2 fruit fly cellular contexts compared by ENCODE assay signal in genomic region chr3R:17827038-17827616, dm6.
TF ChIP-seq lines count a peak whose summit lies in the region.

No protein-coding gene starts in this region.

- no peak for TF ChIP-seq CTCF in whole organism, embryonic (GFP tag; optimal IDR thresholded peaks at IDR 0.05; lab: Kevin White, UChicago)

TF ChIP-seq in whole organism, embryonic, 481 proteins besides CTCF, POLR2A, EP300 and RAD21:
- no peak for TF ChIP-seq Max (GFP tag; optimal IDR thresholded peaks at IDR 0.05; lab: Kevin White, UChicago)
- TF ChIP-seq p53 (GFP tag; optimal IDR thresholded peaks at IDR 0.05; lab: Kevin White, UChicago): no peak
- peak; percentile 10 for TF ChIP-seq sens (GFP tag; lab: Kevin White, UChicago)
- peak; percentile 84; the same call in 2 of the 3 replicates for TF ChIP-seq CG2199 (GFP tag; IDR thresholded peaks at IDR 0.05; lab: Robert Waterston, UW)
- no peak for TF ChIP-seq ttk (GFP tag; IDR thresholded peaks at IDR 0.05; lab: Robert Waterston, UW)
- TF ChIP-seq zf30C (GFP tag; optimal IDR thresholded peaks at IDR 0.05; lab: Kevin White, UChicago): no peak
- no peak for TF ChIP-seq CG14710 (tag; optimal IDR thresholded peaks at IDR 0.05; lab: Kevin White, UChicago)
- no peak for TF ChIP-seq CG34224 (GFP tag; IDR thresholded peaks at IDR 0.05; lab: Robert Waterston, UW; ENCODE audit: partially characterized antibody)
- TF ChIP-seq CG18619 (GFP tag; optimal IDR thresholded peaks at IDR 0.05; lab: Kevin White, UChicago): no peak
- TF ChIP-seq hbn (GFP tag; IDR thresholded peaks at IDR 0.05; lab: Robert Waterston, UW; ENCODE audit: partially characterized antibody): no peak
- TF ChIP-seq Poxn (GFP tag; IDR thresholded peaks at IDR 0.05; lab: Robert Waterston, UW): no peak
- TF ChIP-seq Ets65A (GFP tag; lab: Kevin White, UChicago): peak; percentile 69
- TF ChIP-seq CG2116 (GFP tag; optimal IDR thresholded peaks at IDR 0.05; lab: Kevin White, UChicago): no peak
- no peak for TF ChIP-seq CG12744 (GFP tag; optimal IDR thresholded peaks at IDR 0.05; lab: Kevin White, UChicago)
- no peak for TF ChIP-seq vfl (GFP tag; optimal IDR thresholded peaks at IDR 0.05; lab: Kevin White, UChicago)
- no peak for TF ChIP-seq CG2202 (tag; optimal IDR thresholded peaks at IDR 0.05; lab: Kevin White, UChicago)
- TF ChIP-seq Hr78 (GFP tag; optimal IDR thresholded peaks at IDR 0.05; lab: Kevin White, UChicago): no peak
- no peak for TF ChIP-seq CG10462 (GFP tag; optimal IDR thresholded peaks at IDR 0.05; lab: Kevin White, UChicago)
- TF ChIP-seq sob (GFP tag; IDR thresholded peaks at IDR 0.05; lab: Robert Waterston, UW): no peak
- TF ChIP-seq row (GFP tag; IDR thresholded peaks at IDR 0.05; lab: Robert Waterston, UW): no peak
- TF ChIP-seq onecut (GFP tag; IDR thresholded peaks at IDR 0.05; lab: Robert Waterston, UW): peak; percentile 55; the same call in 1 of the 2 replicates
- no peak for TF ChIP-seq CG15514 (GFP tag; optimal IDR thresholded peaks at IDR 0.05; lab: Kevin White, UChicago)
- peak; percentile 71 for TF ChIP-seq crol (GFP tag; IDR thresholded peaks at IDR 0.05; lab: Robert Waterston, UW)
- TF ChIP-seq CG9215 (GFP tag; IDR thresholded peaks at IDR 0.05; lab: Robert Waterston, UW): peak; percentile 25; the same call in 1 of the 2 replicates
- no peak for TF ChIP-seq kni (GFP tag; optimal IDR thresholded peaks at IDR 0.05; lab: Kevin White, UChicago)
- TF ChIP-seq CG12942 (GFP tag; optimal IDR thresholded peaks at IDR 0.05; lab: Kevin White, UChicago): no peak
- no peak for TF ChIP-seq CG14860 (GFP tag; IDR thresholded peaks at IDR 0.05; lab: Robert Waterston, UW; ENCODE audit: partially characterized antibody)
- TF ChIP-seq CG6791 (GFP tag; IDR thresholded peaks at IDR 0.05; lab: Robert Waterston, UW; ENCODE audit: partially characterized antibody): 0 out of 3 replicates have a peak, but pooled peaks have one; percentile 11
- no peak for TF ChIP-seq disco-r (GFP tag; optimal IDR thresholded peaks at IDR 0.05; lab: Kevin White, UChicago)
- no peak for TF ChIP-seq ase (GFP tag; IDR thresholded peaks at IDR 0.05; lab: Robert Waterston, UW)
- no peak for TF ChIP-seq jumu (GFP tag; optimal IDR thresholded peaks at IDR 0.05; lab: Kevin White, UChicago)
- no peak for TF ChIP-seq CG17612 (GFP tag; IDR thresholded peaks at IDR 0.05; lab: Robert Waterston, UW)

TF ChIP-seq in whole organism, prepupa, 60 proteins besides CTCF, POLR2A, EP300 and RAD21:
- TF ChIP-seq CG8319 (GFP tag; optimal IDR thresholded peaks at IDR 0.05; lab: Kevin White, UChicago) (no peak), CG7368 (GFP tag; optimal IDR thresholded peaks at IDR 0.05; lab: Kevin White, UChicago) (no peak), CG4318 (GFP tag; optimal IDR thresholded peaks at IDR 0.05; lab: Kevin White, UChicago) (no peak), Blimp-1 (GFP tag; optimal IDR thresholded peaks at IDR 0.05; lab: Kevin White, UChicago) (no peak), svp (GFP tag; lab: Kevin White, UChicago) (peak; percentile 47), CG32006 (GFP tag; optimal IDR thresholded peaks at IDR 0.05; lab: Kevin White, UChicago) (no peak)
